Worm (Caenorhabditis elegans): ENCODE data around the gene F20G2.5.

Gene F20G2.5

DNA sequence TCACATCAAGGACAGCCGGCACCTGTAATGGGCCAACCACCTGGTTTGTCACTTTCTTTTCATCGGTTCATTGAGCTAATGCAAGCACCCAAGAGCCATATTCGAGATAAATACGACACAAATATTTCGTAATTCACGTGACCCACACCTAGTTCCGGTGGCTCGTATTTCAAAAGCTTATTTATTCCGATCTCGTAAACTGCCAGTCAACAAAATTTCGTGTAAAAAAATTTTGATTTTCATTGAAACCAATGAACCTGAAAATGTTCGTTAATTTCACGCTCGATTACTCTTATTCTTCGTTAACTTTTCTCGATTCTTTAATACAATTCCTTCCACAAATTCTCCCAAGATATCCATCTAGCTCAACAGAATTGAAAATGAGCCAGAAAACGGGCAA, 18.8 kb downstream of the F20G2.5 start:
- TF ChIP-seq Y55F3AM.14 (GFP tag; optimal IDR thresholded peaks at IDR 0.05) (no peak), nhr-129 (tag; optimal IDR thresholded peaks at IDR 0.05) (no peak), F13H6.1 (tag; optimal IDR thresholded peaks at IDR 0.05) (no peak), sma-3 (GFP tag; optimal IDR thresholded peaks at IDR 0.05) (no peak), nhr-21 (tag; optimal IDR thresholded peaks at IDR 0.05) (no peak)

DNA sequence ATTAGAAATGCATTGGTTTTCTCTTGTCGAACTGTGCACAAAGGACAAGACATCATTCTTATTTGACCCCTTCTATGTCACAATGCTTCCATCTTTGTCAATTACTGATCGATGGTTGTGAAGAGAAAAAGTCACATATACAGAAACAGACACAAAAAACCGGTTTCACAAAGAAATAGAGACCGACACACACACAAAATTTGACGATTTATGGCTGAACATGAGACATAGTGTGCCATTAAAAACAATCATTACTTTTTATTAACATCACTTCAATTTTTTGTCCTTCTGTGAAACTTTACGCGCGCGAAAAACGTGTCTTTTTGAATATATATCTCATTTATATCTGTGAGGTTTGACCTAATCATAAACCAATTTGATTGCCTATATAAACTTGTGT, 19.2 kb downstream of the F20G2.5 start:
- TF ChIP-seq lin-39 (tag; optimal IDR thresholded peaks at IDR 0.05) (no peak), unc-55 (GFP tag; optimal IDR thresholded peaks at IDR 0.05) (peak; percentile 50), nhr-21 (tag; optimal IDR thresholded peaks at IDR 0.05) (peak; percentile 50), mab-5 (tag; optimal IDR thresholded peaks at IDR 0.05) (peak; percentile 57), zag-1 (tag; optimal IDR thresholded peaks at IDR 0.05) (no peak), ceh-82 (tag; optimal IDR thresholded peaks at IDR 0.05) (no peak), sem-4 (tag; optimal IDR thresholded peaks at IDR 0.05) (peak; percentile 18), mdl-1 (tag; optimal IDR thresholded peaks at IDR 0.05) (no peak), sma-3 (GFP tag; optimal IDR thresholded peaks at IDR 0.05) (peak; percentile 7), nhr-129 (tag; optimal IDR thresholded peaks at IDR 0.05) (peak; percentile 44), nhr-25 (tag; optimal IDR thresholded peaks at IDR 0.05) (peak; percentile 88), ama-1 (optimal IDR thresholded peaks at IDR 0.05) (peak; percentile 12)

DNA sequence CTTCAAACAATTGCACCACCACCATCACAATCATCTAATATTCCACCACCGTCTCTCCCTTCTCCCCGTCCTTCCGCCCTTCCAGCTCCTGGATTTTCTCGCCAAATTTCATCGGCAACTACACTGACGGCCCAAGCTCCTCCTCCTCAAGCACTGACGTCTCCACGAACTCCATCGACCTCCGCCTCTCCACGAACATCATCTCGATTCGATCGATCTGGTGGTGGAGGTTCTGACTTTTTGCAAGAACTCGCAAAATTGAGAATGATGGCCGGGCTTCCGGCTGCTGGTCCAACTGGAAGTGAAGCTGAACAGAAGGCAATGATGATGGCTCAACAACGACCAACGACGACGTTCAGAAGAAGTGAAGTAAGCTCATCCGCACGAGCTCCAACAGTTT, 22.7 kb downstream of the F20G2.5 start:
- no peak for TF ChIP-seq lsy-2 (tag; optimal IDR thresholded peaks at IDR 0.05)
- no peak for TF ChIP-seq unc-62 (GFP tag; optimal IDR thresholded peaks at IDR 0.05)
- no peak for TF ChIP-seq nhr-6 (tag; optimal IDR thresholded peaks at IDR 0.05)
- TF ChIP-seq ztf-11 (tag; optimal IDR thresholded peaks at IDR 0.05) = no peak
- no peak for TF ChIP-seq ZK546.5 (tag; optimal IDR thresholded peaks at IDR 0.05)
- no peak for TF ChIP-seq blmp-1 (tag; optimal IDR thresholded peaks at IDR 0.05; ENCODE audit: insufficient read depth)
- TF ChIP-seq F13H6.1 (tag; optimal IDR thresholded peaks at IDR 0.05) = no peak
- TF ChIP-seq dmd-4 (tag; optimal IDR thresholded peaks at IDR 0.05) = no peak
- no peak for TF ChIP-seq skn-1 (tag; optimal IDR thresholded peaks at IDR 0.05)
- TF ChIP-seq ceh-82 (tag; optimal IDR thresholded peaks at IDR 0.05) = no peak
- TF ChIP-seq unc-55 (GFP tag; optimal IDR thresholded peaks at IDR 0.05) = no peak
- no peak for TF ChIP-seq ama-1 (optimal IDR thresholded peaks at IDR 0.05)

- no peak for TF ChIP-seq skn-1 (tag; optimal IDR thresholded peaks at IDR 0.05)
- TF ChIP-seq nhr-11 (tag; optimal IDR thresholded peaks at IDR 0.05) = no peak
- no peak for TF ChIP-seq ama-1 (optimal IDR thresholded peaks at IDR 0.05)
Measured at ce11 chrV:13796246-13796776, 25.0 kb downstream of the F20G2.5 start, which contains the start of gene twk-32. TSS of gene twk-32 (plus strand) at chrV:13796641.

- TF ChIP-seq Y55F3AM.14 (GFP tag; optimal IDR thresholded peaks at IDR 0.05) = no peak
- TF ChIP-seq nhr-129 (tag; optimal IDR thresholded peaks at IDR 0.05) = no peak
- no peak for TF ChIP-seq nhr-10 (tag; optimal IDR thresholded peaks at IDR 0.05)
- no peak for TF ChIP-seq C34F6.9 (tag; optimal IDR thresholded peaks at IDR 0.05)
- no peak for TF ChIP-seq dmd-4 (tag; optimal IDR thresholded peaks at IDR 0.05)
- no peak for TF ChIP-seq sem-4 (tag; optimal IDR thresholded peaks at IDR 0.05)
- TF ChIP-seq elt-3 (tag; optimal IDR thresholded peaks at IDR 0.05) = no peak
- TF ChIP-seq ztf-4 (tag; optimal IDR thresholded peaks at IDR 0.05) = no peak
- TF ChIP-seq unc-39 (tag; optimal IDR thresholded peaks at IDR 0.05) = no peak
- TF ChIP-seq nhr-25 (tag; optimal IDR thresholded peaks at IDR 0.05) = no peak
- TF ChIP-seq snpc-4 (tag; optimal IDR thresholded peaks at IDR 0.05) = no peak
- no peak for TF ChIP-seq skn-1 (tag; optimal IDR thresholded peaks at IDR 0.05)
Measured at ce11 chrV:13799190-13799589, 27.9 kb downstream of the F20G2.5 start.

DNA sequence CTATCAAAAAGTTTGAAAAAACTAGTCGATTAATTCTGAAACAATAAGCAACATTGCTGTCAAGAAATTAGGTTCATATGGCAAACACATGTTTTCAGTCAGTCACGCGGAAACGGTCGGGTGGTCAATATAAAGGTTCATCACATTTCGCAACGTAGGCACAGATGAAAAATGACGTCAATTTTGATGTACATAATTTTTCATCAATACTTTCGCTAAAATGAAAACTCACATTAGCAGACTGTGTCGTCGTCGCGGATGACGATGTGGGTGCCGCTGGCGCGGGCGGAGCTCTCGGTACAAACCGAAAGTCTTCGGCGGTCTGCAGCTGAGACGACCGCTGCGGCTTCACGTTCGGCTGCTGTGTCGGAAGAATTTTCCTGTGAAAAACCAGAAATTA, 32.6 kb downstream of the F20G2.5 start, which contains the start of gene swan-2:
TSS of gene swan-2 (minus strand) at position 380 of the 400 bp plus-strand sequence.
- TF ChIP-seq nhr-25 (tag; optimal IDR thresholded peaks at IDR 0.05) = no peak
- TF ChIP-seq nhr-77 (tag; optimal IDR thresholded peaks at IDR 0.05) = no peak
- TF ChIP-seq nhr-11 (tag; optimal IDR thresholded peaks at IDR 0.05) = no peak
- no peak for TF ChIP-seq unc-39 (tag; optimal IDR thresholded peaks at IDR 0.05)
- peak; percentile 30 for TF ChIP-seq nhr-129 (tag; optimal IDR thresholded peaks at IDR 0.05)

DNA sequence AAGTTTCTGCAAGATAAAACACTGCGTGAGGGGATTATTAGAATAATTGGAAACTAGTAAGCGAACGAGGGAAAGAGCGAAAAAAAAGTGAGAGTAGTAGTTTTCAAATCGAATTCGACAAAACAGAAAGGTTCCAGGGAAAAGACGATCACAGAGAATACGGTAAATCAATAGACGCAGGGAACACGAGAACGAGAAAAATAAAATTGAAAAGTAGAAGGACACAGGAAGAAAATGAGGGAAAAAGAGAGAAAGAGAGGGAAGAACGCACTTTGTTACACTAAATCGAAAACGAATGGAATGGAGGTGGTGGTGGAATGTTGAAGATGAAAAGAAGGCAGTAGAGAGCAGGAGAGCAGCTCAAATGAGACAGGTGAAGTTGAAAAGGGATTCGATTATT, 35.9 kb downstream of the F20G2.5 start, which contains the start of gene swan-1:
TSS of gene swan-1 (minus strand) at position 6 of the 400 bp plus-strand sequence.
- TF ChIP-seq sem-4 (tag; optimal IDR thresholded peaks at IDR 0.05) (peak; percentile 16), zag-1 (tag; optimal IDR thresholded peaks at IDR 0.05) (no peak), nhr-25 (tag; optimal IDR thresholded peaks at IDR 0.05) (no peak), F13H6.1 (tag; optimal IDR thresholded peaks at IDR 0.05) (peak; percentile 27), nhr-129 (tag; optimal IDR thresholded peaks at IDR 0.05) (peak; percentile 12), blmp-1 (tag; optimal IDR thresholded peaks at IDR 0.05; ENCODE audit: insufficient read depth) (peak; percentile 47), lsy-2 (tag; optimal IDR thresholded peaks at IDR 0.05) (peak in 1 of 2 experiments; percentile 35), nhr-11 (tag; optimal IDR thresholded peaks at IDR 0.05) (no peak), sma-9 (GFP tag; optimal IDR thresholded peaks at IDR 0.05) (peak; percentile 16), sma-9 (tag; optimal IDR thresholded peaks at IDR 0.05) (no peak), C34F6.9 (tag; optimal IDR thresholded peaks at IDR 0.05) (peak; percentile 3)
